Worm (Caenorhabditis elegans): Measurements from ENCODE around the gene F57F4.2.

DNA sequence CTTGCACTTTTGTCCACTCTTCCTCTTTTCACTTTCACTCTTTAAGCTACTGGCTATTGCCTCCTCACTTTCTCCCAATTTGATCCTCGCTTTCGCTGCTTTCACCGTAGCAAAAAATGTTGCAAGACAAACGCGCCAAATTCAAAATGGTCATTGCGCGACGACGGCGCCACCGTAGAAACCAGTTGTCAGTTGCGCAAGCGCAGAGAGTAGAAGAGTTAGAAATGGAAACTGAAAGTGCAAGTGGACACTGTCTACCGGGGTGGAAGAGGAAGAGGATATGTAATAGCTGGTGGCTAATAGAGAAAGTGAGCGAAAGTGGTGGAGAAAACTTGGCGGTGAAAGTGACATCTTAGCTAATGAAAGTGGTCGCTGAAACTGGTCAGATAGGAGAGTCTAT, 38.4 kb downstream of the F57F4.2 start:
- no peak for TF ChIP-seq T22C8.4 (GFP tag; IDR thresholded peaks at IDR 0.05)
- no peak for TF ChIP-seq tab-1 (GFP tag; IDR thresholded peaks at IDR 0.05)
- no peak for TF ChIP-seq cog-1 (tag; optimal IDR thresholded peaks at IDR 0.05)
- no peak for TF ChIP-seq ztf-23 (GFP tag; IDR thresholded peaks at IDR 0.05)
- no peak for TF ChIP-seq flt-1 (GFP tag; IDR thresholded peaks at IDR 0.05)
- TF ChIP-seq ref-1 (GFP tag; conservative IDR thresholded peaks at IDR 0.05), result no peak
- no peak for TF ChIP-seq klf-2 (GFP tag; conservative IDR thresholded peaks at IDR 0.05)
- no peak for TF ChIP-seq med-1 (GFP tag; optimal IDR thresholded peaks at IDR 0.05; ENCODE audit: insufficient read depth)
